Worm (Caenorhabditis elegans): ENCODE results near the gene papl-1.

DNA sequence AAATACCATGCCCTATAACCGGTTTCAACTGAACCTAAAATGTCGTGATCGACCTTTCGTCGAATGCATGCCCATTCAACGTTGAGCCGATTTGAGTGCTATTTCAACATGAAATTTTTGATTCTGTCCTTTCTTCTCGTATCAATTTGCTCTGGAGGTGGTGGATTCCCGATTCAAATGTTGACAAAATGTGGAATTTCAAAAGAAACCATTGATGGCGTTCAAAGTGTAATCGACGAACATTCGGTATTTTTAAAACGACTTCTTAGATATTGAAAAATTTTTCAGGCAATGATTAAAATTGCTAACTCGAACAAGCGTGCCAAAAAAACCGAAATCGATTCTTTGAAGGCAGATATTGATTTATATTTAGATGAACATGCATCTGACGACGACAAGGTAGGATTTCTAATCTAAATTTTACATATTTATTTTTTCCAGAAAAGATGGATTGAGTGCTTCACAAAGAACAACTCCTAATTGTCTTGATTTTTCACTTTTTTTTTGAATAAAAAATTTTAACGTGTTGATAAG, 32.4 kb downstream of the papl-1 start, which contains the start of gene R11D1.13:
- TF ChIP-seq W03F9.2 (tag; optimal IDR thresholded peaks at IDR 0.05): no peak
- no peak for TF ChIP-seq him-1 (tag; optimal IDR thresholded peaks at IDR 0.05)

Data from whole organism, L4/young adult.